Worm (Caenorhabditis elegans): ENCODE measurements around the gene T12D8.10.

ce11 chrIII:13642227-13642626, at the start of gene T12D8.10:
- TF ChIP-seq unc-30 (tag; optimal IDR thresholded peaks at IDR 0.05) (no peak), ama-1 (optimal IDR thresholded peaks at IDR 0.05) (no peak), nhr-28 (tag; optimal IDR thresholded peaks at IDR 0.05) (no peak), elt-3 (tag; optimal IDR thresholded peaks at IDR 0.05) (no peak), Y116A8C.19 (tag; optimal IDR thresholded peaks at IDR 0.05; ENCODE audit: borderline replicate concordance) (no peak), unc-62 (GFP tag; optimal IDR thresholded peaks at IDR 0.05) (no peak)

All from whole organism, L1 larva.